Fruit fly (Drosophila melanogaster) whole organism, wandering third instar larva: ENCODE results near the gene ato.

Experiments used
- Dfd ChIP-seq: fragments of >200 bp; optimal IDR thresholded peaks from 2 replicates; lab custom pipeline; 2017; ENCODE audit warnings: missing biosample characterization, missing genetic modification characterization
- Hnf4 ChIP-seq: fragments of 200-800 bp; sonication (Bioruptor generic); optimal IDR thresholded peaks from 2 replicates; lab custom pipeline; 2016; ENCODE audit warnings: missing biosample characterization, mild to moderate bottlenecking, missing genetic modification characterization
- Mio ChIP-seq: sonication (Bioruptor generic); optimal IDR thresholded peaks from 2 replicates; lab custom pipeline; 2016; ENCODE audit warnings: missing biosample characterization, missing genetic modification characterization
- N ChIP-seq: fragments of >200 bp; optimal IDR thresholded peaks from 2 replicates; lab custom pipeline; 2018; ENCODE audit warnings: missing biosample characterization, missing external identifiers, missing genetic modification characterization
- Sp1 ChIP-seq: fragments of 200-800 bp; sonication (Bioruptor generic); optimal IDR thresholded peaks from 3 replicates; lab custom pipeline; 2019; ENCODE audit warnings: missing biosample characterization, mild to moderate bottlenecking, missing genetic modification characterization, moderate library complexity
- Vsx2 ChIP-seq: fragments of 200-300, 225-300 bp; sonication (Bioruptor generic); optimal IDR thresholded peaks from 2 replicates; lab custom pipeline; 2018; ENCODE audit warnings: missing biosample characterization, missing genetic modification characterization; ENCODE audit not compliant: partially characterized antibody
- dmrt93B ChIP-seq: fragments of 200-800 bp; sonication (Bioruptor generic); optimal IDR thresholded peaks from 2 replicates; lab custom pipeline; 2018; ENCODE audit warnings: missing biosample characterization, mild to moderate bottlenecking, missing genetic modification characterization
- fru ChIP-seq: fragments of 200-800 bp; sonication (Bioruptor generic); optimal IDR thresholded peaks from 3 replicates; lab custom pipeline; 2016; ENCODE audit warnings: missing biosample characterization, mild to moderate bottlenecking, missing genetic modification characterization
- h ChIP-seq: fragments of 200-800 bp; sonication (Bioruptor generic); optimal IDR thresholded peaks from 3 replicates; lab custom pipeline; 2016; ENCODE audit warnings: missing biosample characterization, mild to moderate bottlenecking, missing genetic modification characterization
- lola ChIP-seq: fragments of >200 bp; optimal IDR thresholded peaks from 2 replicates; lab custom pipeline; 2017; ENCODE audit warnings: missing biosample characterization, missing genetic modification characterization
- pan ChIP-seq: fragments of >200 bp; optimal IDR thresholded peaks from 2 replicates; lab custom pipeline; 2017
- psq ChIP-seq: fragments of 200-800 bp; sonication (Bioruptor generic); optimal IDR thresholded peaks from 3 replicates; lab custom pipeline; 2017; ENCODE audit warnings: missing biosample characterization, mild to moderate bottlenecking, missing genetic modification characterization, moderate library complexity
- usp ChIP-seq: fragments of >200 bp; optimal IDR thresholded peaks from 2 replicates; lab custom pipeline; 2017; ENCODE audit warnings: missing biosample characterization, missing genetic modification characterization

- TF ChIP-seq dmrt93B (GFP tag; lab: Kevin White, UChicago) (no peak), Dfd (GFP tag; lab: Kevin White, UChicago) (no peak), lola (GFP tag; lab: Kevin White, UChicago) (no peak), psq (GFP tag; lab: Kevin White, UChicago) (no peak), h (no peak), Vsx2 (no peak), usp (GFP tag; lab: Kevin White, UChicago) (no peak), N (GFP tag; lab: Kevin White, UChicago) (no peak), Sp1 (GFP tag; lab: Kevin White, UChicago) (no peak), fru (no peak), pan (lab: Kevin White, UChicago) (no peak), Hnf4 (no peak), Mio (GFP tag; lab: Kevin White, UChicago) (no peak)
These were observed 23.5 kb upstream of the ato start for dm6 chr3R:8254347-8254746.
